Worm (Caenorhabditis elegans) whole organism, L1 larva: ENCODE data around the gene acer-1.

Source experiments
- C04F5.9 ChIP-seq: sonication (generic microtip); optimal IDR thresholded peaks from 2 replicates; lab custom pipeline; 2016; ENCODE audit warnings: missing genetic modification characterization, missing compliant biosample characterization
- C16A3.4 ChIP-seq: fragments of 150-350 bp; optimal IDR thresholded peaks from 2 replicates; lab custom pipeline; 2014; ENCODE audit warnings: missing biosample characterization, missing genetic modification characterization
- F16B12.6 ChIP-seq: fragments of 150-350 bp; optimal IDR thresholded peaks from 2 replicates; lab custom pipeline; 2014; ENCODE audit warnings: missing biosample characterization, missing genetic modification characterization
- aly-2 ChIP-seq: fragments of 150-350 bp; optimal IDR thresholded peaks from 2 replicates; lab custom pipeline; 2014; ENCODE audit warnings: missing biosample characterization, missing genetic modification characterization
- ceh-63 ChIP-seq: fragments of 200-800 bp; sonication (Bioruptor generic); optimal IDR thresholded peaks from 2 replicates; lab custom pipeline; 2018; ENCODE audit warnings: mild to moderate bottlenecking, missing genetic modification characterization, missing compliant biosample characterization
- ceh-82 ChIP-seq, 3 experiments: fragments of 150-350 bp in 1 of 3; sonication (generic microtip) in 2 of 3; optimal IDR thresholded peaks; 2 replicates each; lab custom pipeline; 2014 to 2017; ENCODE audit warnings: missing biosample characterization in 3 of 3, missing genetic modification characterization in 3 of 3
- ceh-88 ChIP-seq: fragments of 200-800 bp; sonication (Bioruptor generic); IDR thresholded peaks from 2 replicates; pipeline ENCODE4 v1.3.6; 2022; ENCODE audit warnings: missing genetic modification characterization, missing compliant biosample characterization
- ces-1 ChIP-seq: fragments of 150-350 bp; optimal IDR thresholded peaks from 2 replicates; lab custom pipeline; 2014; ENCODE audit warnings: missing biosample characterization, missing genetic modification reagents, missing genetic modification characterization
- dpl-1 ChIP-seq, 3 experiments: fragments of 150-350 bp in 2 of 3; sonication (generic microtip) in 1 of 3; optimal IDR thresholded peaks; 2 replicates each; lab custom pipeline; 2014 to 2017; ENCODE audit warnings: missing biosample characterization in 3 of 3, missing genetic modification characterization in 3 of 3, missing genetic modification reagents in 3 of 3
- dsc-1 ChIP-seq: sonication (generic microtip); optimal IDR thresholded peaks from 2 replicates; lab custom pipeline; 2016; ENCODE audit warnings: mild to moderate bottlenecking, missing genetic modification characterization, missing compliant biosample characterization
- efl-1 ChIP-seq, 4 experiments: fragments of 150-350 bp; optimal IDR thresholded peaks in 3 of 4; peaks in 1 of 4; 1 replicate in 1 of 4; 2 replicates in 3 of 4; lab custom pipeline; 2014; ENCODE audit warnings: missing biosample characterization in 2 of 4, missing genetic modification characterization in 2 of 4, missing genetic modification reagents in 2 of 4
- egl-13 ChIP-seq: sonication (generic microtip); optimal IDR thresholded peaks from 2 replicates; lab custom pipeline; 2016; ENCODE audit warnings: missing genotype, missing genetic modification reagents, missing genetic modification characterization, missing compliant biosample characterization
- fkh-10 ChIP-seq: sonication (generic microtip); optimal IDR thresholded peaks from 2 replicates; lab custom pipeline; 2017; ENCODE audit warnings: missing biosample characterization, missing genetic modification reagents, missing genetic modification characterization
- fkh-8 ChIP-seq: sonication (generic microtip); optimal IDR thresholded peaks from 2 replicates; lab custom pipeline; 2016; ENCODE audit warnings: mild to moderate bottlenecking, missing genetic modification characterization, missing compliant biosample characterization
- hlh-17 ChIP-seq: fragments of 200-800 bp; sonication (Bioruptor generic); optimal IDR thresholded peaks from 2 replicates; lab custom pipeline; 2018; ENCODE audit warnings: missing genetic modification characterization, mild to moderate bottlenecking, missing compliant biosample characterization, moderate library complexity, borderline replicate concordance
- isw-1 ChIP-seq: fragments of 200-800 bp; sonication (Bioruptor generic); IDR thresholded peaks from 2 replicates; pipeline ENCODE4 v1.3.6; 2022; ENCODE audit warnings: missing genetic modification characterization, missing compliant biosample characterization
- jun-1 ChIP-seq: fragments of 150-350 bp; optimal IDR thresholded peaks from 2 replicates; lab custom pipeline; 2014; ENCODE audit warnings: missing biosample characterization, missing genetic modification reagents, missing genetic modification characterization
- lin-14 ChIP-seq: fragments of 200-800 bp; sonication (Bioruptor generic); optimal IDR thresholded peaks from 2 replicates; lab custom pipeline; 2018; ENCODE audit warnings: mild to moderate bottlenecking, missing genetic modification characterization, moderate library complexity, missing compliant biosample characterization
- lin-35 ChIP-seq, 2 experiments: fragments of 150-350 bp; optimal IDR thresholded peaks; 2 replicates each; lab custom pipeline; 2014; ENCODE audit warnings: missing biosample characterization in 2 of 2, missing genetic modification characterization in 2 of 2, missing genetic modification reagents in 2 of 2
- lin-39 ChIP-seq: fragments of 150-350 bp; optimal IDR thresholded peaks from 2 replicates; lab custom pipeline; 2014; ENCODE audit warnings: missing biosample characterization, missing genetic modification reagents, missing genetic modification characterization
- nhr-12 ChIP-seq: sonication (generic microtip); optimal IDR thresholded peaks from 2 replicates; lab custom pipeline; 2017; ENCODE audit warnings: missing biosample characterization, missing genetic modification characterization
- nhr-20 ChIP-seq: sonication (generic microtip); optimal IDR thresholded peaks from 2 replicates; lab custom pipeline; 2016; ENCODE audit warnings: mild to moderate bottlenecking, missing genetic modification characterization, missing compliant biosample characterization
- nhr-71 ChIP-seq: sonication (generic microtip); optimal IDR thresholded peaks from 2 replicates; lab custom pipeline; 2016; ENCODE audit warnings: mild to moderate bottlenecking, missing genetic modification characterization, moderate library complexity, missing compliant biosample characterization
- nhr-76 ChIP-seq: sonication (generic microtip); optimal IDR thresholded peaks from 2 replicates; lab custom pipeline; 2017; ENCODE audit warnings: missing biosample characterization, missing genetic modification characterization
- nhr-77 ChIP-seq: fragments of 150-350 bp; optimal IDR thresholded peaks from 2 replicates; lab custom pipeline; 2014; ENCODE audit warnings: missing biosample characterization, missing genetic modification characterization
- nhr-84 ChIP-seq: sonication (generic microtip); optimal IDR thresholded peaks from 2 replicates; lab custom pipeline; 2017; ENCODE audit warnings: missing biosample characterization, missing genetic modification characterization
- skn-1 ChIP-seq: fragments of 150-350 bp; optimal IDR thresholded peaks from 2 replicates; lab custom pipeline; 2014; ENCODE audit warnings: missing biosample characterization, missing genetic modification characterization
- snpc-4 ChIP-seq: fragments of 150-350 bp; optimal IDR thresholded peaks from 2 replicates; lab custom pipeline; 2014; ENCODE audit warnings: missing biosample characterization, missing genetic modification characterization
- sox-4 ChIP-seq: sonication (generic microtip); optimal IDR thresholded peaks from 2 replicates; lab custom pipeline; 2016; ENCODE audit warnings: missing genetic modification characterization, missing compliant biosample characterization
- sptf-1 ChIP-seq: fragments of 150-350 bp; optimal IDR thresholded peaks from 2 replicates; lab custom pipeline; 2014; ENCODE audit warnings: missing biosample characterization, missing genetic modification characterization
- sup-37 ChIP-seq: fragments of 200-800 bp; sonication (Bioruptor generic); optimal IDR thresholded peaks from 2 replicates; lab custom pipeline; 2018; ENCODE audit warnings: mild to moderate bottlenecking, missing genetic modification characterization, missing compliant biosample characterization
- tbx-2 ChIP-seq: sonication (generic microtip); optimal IDR thresholded peaks from 2 replicates; lab custom pipeline; 2016; ENCODE audit warnings: missing genetic modification characterization, missing compliant biosample characterization
- tlp-1 ChIP-seq: fragments of 150-350 bp; optimal IDR thresholded peaks from 2 replicates; lab custom pipeline; 2014; ENCODE audit warnings: missing biosample characterization, missing genetic modification characterization
- unc-62 ChIP-seq: fragments of 150-350 bp; optimal IDR thresholded peaks from 2 replicates; lab custom pipeline; 2014; ENCODE audit warnings: missing biosample characterization, missing genetic modification reagents, missing genetic modification characterization
- unc-86 ChIP-seq: sonication (generic microtip); optimal IDR thresholded peaks from 2 replicates; lab custom pipeline; 2016; ENCODE audit warnings: missing genetic modification characterization, missing compliant biosample characterization
- unc-98 ChIP-seq: fragments of 200-800 bp; sonication (Bioruptor generic); IDR thresholded peaks from 2 replicates; pipeline ENCODE4 v1.3.6; 2022; ENCODE audit warnings: missing genetic modification characterization, missing compliant biosample characterization
- vab-15 ChIP-seq: sonication (generic microtip); optimal IDR thresholded peaks from 2 replicates; lab custom pipeline; 2017; ENCODE audit warnings: missing genotype, mild to moderate bottlenecking, missing genetic modification characterization, missing compliant biosample characterization
- zag-1 ChIP-seq: fragments of 150-350 bp; optimal IDR thresholded peaks from 2 replicates; lab custom pipeline; 2014; ENCODE audit warnings: missing biosample characterization, missing genetic modification characterization
- zip-4 ChIP-seq: fragments of 200-800 bp; sonication (Bioruptor generic); optimal IDR thresholded peaks from 2 replicates; lab custom pipeline; 2018; ENCODE audit warnings: mild to moderate bottlenecking, missing genetic modification characterization, moderate library complexity, missing compliant biosample characterization
- ztf-11 ChIP-seq, 2 experiments: sonication (generic microtip); optimal IDR thresholded peaks; 2 replicates each; lab custom pipeline; 2016 to 2017; ENCODE audit warnings: missing genetic modification characterization in 2 of 2, missing biosample characterization in 1 of 2, missing compliant biosample characterization in 1 of 2
- ztf-4 ChIP-seq: fragments of 150-350 bp; optimal IDR thresholded peaks from 2 replicates; lab custom pipeline; 2014; ENCODE audit warnings: missing biosample characterization, missing genetic modification characterization

The acer-1 gene

DNA sequence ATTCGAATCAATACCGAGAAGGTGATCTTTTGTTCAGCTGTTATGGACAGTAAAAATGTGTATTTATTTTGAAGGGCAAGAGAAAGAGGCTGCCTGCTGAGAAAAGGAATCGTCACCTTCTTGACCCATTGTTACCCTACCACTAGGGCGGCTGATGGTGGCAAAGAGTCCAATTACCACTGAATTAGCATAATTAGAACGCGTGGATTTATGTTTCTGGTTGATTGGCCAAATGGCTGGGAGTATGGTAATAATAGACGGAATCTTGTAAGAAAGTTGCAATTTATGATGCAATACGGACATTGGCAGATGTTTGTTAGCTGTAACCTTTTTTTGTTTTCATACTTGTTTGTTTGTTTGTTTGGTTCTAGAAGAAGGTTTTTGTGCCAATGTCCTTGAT lies 49.7 kb upstream of the acer-1 start:
- TF ChIP-seq F16B12.6 (tag; lab: Kevin White, UChicago) (no peak), lin-14 (peak; percentile 3)

DNA sequence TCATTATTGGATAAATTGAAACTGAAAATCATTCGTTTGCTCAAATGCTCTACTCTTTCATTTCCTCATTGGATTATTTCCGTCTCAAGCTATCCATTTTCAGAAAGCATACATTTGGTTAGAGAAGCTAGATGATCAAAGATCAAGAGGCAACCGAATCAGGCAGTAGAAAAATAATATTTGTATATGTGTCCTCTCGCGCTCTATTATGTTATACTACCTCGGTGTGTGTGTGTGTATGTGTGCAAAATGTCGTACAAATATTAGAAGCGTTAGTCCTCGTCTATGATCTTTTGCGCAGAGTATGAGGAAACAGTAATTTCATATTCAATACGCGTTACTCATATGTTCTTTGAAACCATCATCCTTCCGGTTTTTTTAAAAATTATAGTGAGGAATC lies 46.9 kb upstream of the acer-1 start:
- TF ChIP-seq zag-1 (tag; lab: Kevin White, UChicago) = no peak
- no peak for TF ChIP-seq jun-1 (tag; lab: Kevin White, UChicago)
- TF ChIP-seq fkh-8 (tag; lab: Kevin White, UChicago) = peak; percentile 2
- no peak for TF ChIP-seq tlp-1 (tag; lab: Kevin White, UChicago)
- no peak for TF ChIP-seq zip-4
- peak; percentile 32 for TF ChIP-seq dsc-1 (tag; lab: Kevin White, UChicago)
- TF ChIP-seq dpl-1 (GFP tag; optimal IDR thresholded peaks at IDR 0.05; lab: Kevin White, UChicago) = no peak
- TF ChIP-seq lin-39 = no peak
- TF ChIP-seq sup-37 (GFP tag; lab: Kevin White, UChicago) = no peak
- no peak for TF ChIP-seq unc-62 (GFP tag; lab: Kevin White, UChicago)
- no peak for TF ChIP-seq egl-13 (tag; lab: Kevin White, UChicago)
- no peak for TF ChIP-seq nhr-71 (tag; lab: Kevin White, UChicago)
- TF ChIP-seq tbx-2 (tag; lab: Kevin White, UChicago) = no peak
- no peak for TF ChIP-seq isw-1 (GFP tag; lab: Robert Waterston, UW)

DNA sequence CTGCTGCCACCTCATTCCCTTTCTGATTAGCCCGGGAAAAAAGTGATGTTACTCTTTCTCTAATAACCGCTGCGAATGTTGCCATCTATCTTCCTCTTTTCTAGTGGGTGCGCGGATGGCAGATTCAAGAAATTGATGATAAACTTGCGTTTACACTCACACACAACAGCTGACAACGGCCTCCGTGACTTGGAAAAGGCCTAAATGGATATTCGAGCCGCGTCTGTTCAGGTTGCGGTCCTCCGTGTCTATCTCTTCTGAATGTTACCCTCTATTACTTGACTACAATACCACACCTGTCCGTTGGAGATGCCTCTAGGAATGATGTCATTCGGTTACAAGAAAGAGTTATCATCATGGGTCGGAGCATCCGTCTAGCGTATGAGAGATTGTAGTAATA lies 46.3 kb upstream of the acer-1 start:
- peak; percentile 4 for TF ChIP-seq nhr-71 (tag; lab: Kevin White, UChicago)
- TF ChIP-seq tlp-1 (tag; lab: Kevin White, UChicago) = no peak
- no peak for TF ChIP-seq vab-15 (tag; lab: Kevin White, UChicago)
- TF ChIP-seq sox-4 (tag; lab: Kevin White, UChicago) = no peak
- no peak for TF ChIP-seq C16A3.4 (tag; lab: Kevin White, UChicago)
- no peak for TF ChIP-seq unc-98 (GFP tag; lab: Robert Waterston, UW)
- TF ChIP-seq nhr-12 (tag; lab: Kevin White, UChicago) = no peak
- no peak for TF ChIP-seq fkh-8 (tag; lab: Kevin White, UChicago)
- TF ChIP-seq hlh-17 (GFP tag; lab: Kevin White, UChicago) = no peak
- no peak for TF ChIP-seq efl-1 (optimal IDR thresholded peaks at IDR 0.05; lab: Kevin White, UChicago)
- TF ChIP-seq efl-1 (GFP tag; optimal IDR thresholded peaks at IDR 0.05 in 1 of 2; lab: Kevin White, UChicago) = peak in 1 of 2 experiments; percentile 71
- no peak for TF ChIP-seq C04F5.9 (tag; lab: Kevin White, UChicago)

ce11 chrII:6935975-6936374 lies 45.8 kb upstream of the acer-1 start:
- TF ChIP-seq ceh-63 (GFP tag; lab: Kevin White, UChicago) (no peak), vab-15 (tag; lab: Kevin White, UChicago) (no peak), hlh-17 (GFP tag; lab: Kevin White, UChicago) (no peak), ceh-88 (GFP tag; lab: Robert Waterston, UW) (no peak), skn-1 (no peak), lin-35 (GFP tag; optimal IDR thresholded peaks at IDR 0.05; lab: Kevin White, UChicago) (no peak), unc-86 (tag; lab: Kevin White, UChicago) (peak; percentile 36), C04F5.9 (tag; lab: Kevin White, UChicago) (no peak), aly-2 (tag; lab: Kevin White, UChicago) (no peak), dpl-1 (GFP tag; optimal IDR thresholded peaks at IDR 0.05; lab: Kevin White, UChicago) (no peak), ztf-11 (tag; optimal IDR thresholded peaks at IDR 0.05; lab: Kevin White, UChicago) (peak in 1 of 2 experiments; percentile 50), fkh-8 (tag; lab: Kevin White, UChicago) (no peak), snpc-4 (tag; lab: Kevin White, UChicago) (no peak), ces-1 (GFP tag; lab: Kevin White, UChicago) (no peak), sptf-1 (tag; lab: Kevin White, UChicago) (no peak), sox-4 (tag; lab: Kevin White, UChicago) (no peak), nhr-77 (tag; lab: Kevin White, UChicago) (no peak), isw-1 (GFP tag; lab: Robert Waterston, UW) (no peak), fkh-10 (no peak), ceh-82 (tag; optimal IDR thresholded peaks at IDR 0.05; lab: Kevin White, UChicago) (no peak), nhr-20 (no peak), zag-1 (tag; lab: Kevin White, UChicago) (no peak), jun-1 (tag; lab: Kevin White, UChicago) (no peak), nhr-76 (tag; lab: Kevin White, UChicago) (no peak), nhr-84 (tag; lab: Kevin White, UChicago) (no peak), efl-1 (optimal IDR thresholded peaks at IDR 0.05; lab: Kevin White, UChicago) (no peak), efl-1 (GFP tag; optimal IDR thresholded peaks at IDR 0.05 in 1 of 2; lab: Kevin White, UChicago) (peak in 1 of 2 experiments; percentile 88), tbx-2 (tag; lab: Kevin White, UChicago) (peak; percentile 29), ztf-4 (tag; lab: Kevin White, UChicago) (no peak), egl-13 (tag; lab: Kevin White, UChicago) (peak; percentile 19), dsc-1 (tag; lab: Kevin White, UChicago) (peak; percentile 41), zip-4 (no peak)
